Fruit fly (Drosophila melanogaster): ENCODE results near the gene Cap-D2.

- TF ChIP-seq OdsH (GFP tag; optimal IDR thresholded peaks at IDR 0.05) = no peak
- TF ChIP-seq eg (GFP tag; IDR thresholded peaks at IDR 0.05) = no peak
- no peak for TF ChIP-seq Sox102F (GFP tag; optimal IDR thresholded peaks at IDR 0.05)
- no peak for TF ChIP-seq Eip75B (GFP tag; optimal IDR thresholded peaks at IDR 0.05)
- no peak for TF ChIP-seq CG7368 (GFP tag; optimal IDR thresholded peaks at IDR 0.05)
- TF ChIP-seq CG6854 (GFP tag; optimal IDR thresholded peaks at IDR 0.05) = no peak
- TF ChIP-seq pdm3 (GFP tag; optimal IDR thresholded peaks at IDR 0.05) = no peak
- no peak for TF ChIP-seq vri (GFP tag; optimal IDR thresholded peaks at IDR 0.05)
- no peak for TF ChIP-seq Hr39 (GFP tag; optimal IDR thresholded peaks at IDR 0.05)
- TF ChIP-seq CG11294 (GFP tag; IDR thresholded peaks at IDR 0.05) = no peak
These were observed 13.8 kb downstream of the Cap-D2 start, which contains the start of gene Obp99c for dm6 chr3R:29689211-29689610.
